Fruit fly (Drosophila melanogaster) whole organism, embryonic: Measurements from ENCODE around the gene Spn28B.

Source experiments
- Asciz ChIP-seq: fragments of 200-800 bp; sonication (Bioruptor generic); optimal IDR thresholded peaks from 2 replicates; lab custom pipeline; 2017; ENCODE audit warnings: missing biosample characterization, mild to moderate bottlenecking, missing genetic modification characterization, missing genetic modification reagents
- Atf6 ChIP-seq: fragments of 200-800 bp; sonication (Bioruptor generic); IDR thresholded peaks from 2 replicates; pipeline ENCODE4 v1.3.6; 2022; ENCODE audit warnings: missing biosample characterization, missing genetic modification characterization
- Blimp-1 ChIP-seq: fragments of 200-800 bp; sonication (Bioruptor generic); optimal IDR thresholded peaks from 3 replicates; lab custom pipeline; 2018; ENCODE audit warnings: missing biosample characterization, missing genetic modification characterization, mild to moderate bottlenecking, moderate library complexity, missing genetic modification reagents
- CG10543 ChIP-seq: fragments of 200-800 bp; sonication (Bioruptor generic); optimal IDR thresholded peaks from 3 replicates; lab custom pipeline; 2017; ENCODE audit warnings: missing biosample characterization, mild to moderate bottlenecking, missing genetic modification characterization, moderate library complexity
- CG10654 ChIP-seq: fragments of 200-800 bp; sonication (Bioruptor generic); optimal IDR thresholded peaks from 2 replicates; lab custom pipeline; 2016; ENCODE audit warnings: missing biosample characterization, missing genetic modification characterization
- CG11398 ChIP-seq: fragments of 200-800 bp; sonication (Bioruptor generic); optimal IDR thresholded peaks from 2 replicates; lab custom pipeline; 2016; ENCODE audit warnings: missing biosample characterization, missing genetic modification characterization
- CG11504 ChIP-seq: fragments of 200-800 bp; sonication (Bioruptor generic); optimal IDR thresholded peaks from 3 replicates; lab custom pipeline; 2019; ENCODE audit warnings: missing biosample characterization, mild to moderate bottlenecking, missing genetic modification characterization, moderate library complexity
- CG13287 ChIP-seq: fragments of 200-800 bp; sonication (Bioruptor generic); IDR thresholded peaks from 2 replicates; pipeline ENCODE4 v1.3.6; 2022; ENCODE audit warnings: missing biosample characterization, missing genetic modification characterization; ENCODE audit not compliant: partially characterized antibody
- CG3163 ChIP-seq: fragments of 200-800 bp; sonication (Bioruptor generic); optimal IDR thresholded peaks from 3 replicates; lab custom pipeline; 2016; ENCODE audit warnings: missing biosample characterization, missing genetic modification characterization
- CG32532 ChIP-seq: fragments of 200-800 bp; sonication (Bioruptor generic); IDR thresholded peaks from 2 replicates; pipeline ENCODE4 v1.3.6; 2022; ENCODE audit warnings: missing biosample characterization, missing genetic modification characterization
- CG33557 ChIP-seq: fragments of 200-800 bp; sonication (Bioruptor generic); optimal IDR thresholded peaks from 2 replicates; lab custom pipeline; 2019; ENCODE audit warnings: missing biosample characterization, mild to moderate bottlenecking, missing genetic modification characterization, moderate library complexity
- CG5953 ChIP-seq: fragments of 200-800 bp; sonication (Bioruptor generic); IDR thresholded peaks from 2 replicates; pipeline ENCODE4 v1.3.6; 2022; ENCODE audit warnings: missing biosample characterization, missing genetic modification characterization
- CG6175 ChIP-seq: fragments of 200-800 bp; sonication (Bioruptor generic); IDR thresholded peaks from 3 replicates; pipeline ENCODE4 v1.3.6; 2022; ENCODE audit warnings: missing biosample characterization, missing genetic modification characterization
- CG6683 ChIP-seq: fragments of 200-800 bp; sonication (Bioruptor generic); optimal IDR thresholded peaks from 2 replicates; lab custom pipeline; 2017; ENCODE audit warnings: missing biosample characterization, mild to moderate bottlenecking, missing genetic modification characterization, missing genetic modification reagents
- CG7839 ChIP-seq: fragments of 200-800 bp; sonication (Bioruptor generic); optimal IDR thresholded peaks from 3 replicates; lab custom pipeline; 2018; ENCODE audit warnings: missing biosample characterization, mild to moderate bottlenecking, missing genetic modification characterization, moderate library complexity
- Deaf1 ChIP-seq: fragments of 200-800 bp; optimal IDR thresholded peaks from 3 replicates; lab custom pipeline; 2019; ENCODE audit warnings: missing biosample characterization, mild to moderate bottlenecking, missing genetic modification characterization, moderate library complexity
- Drgx ChIP-seq: fragments of 200-800 bp; sonication (Bioruptor generic); IDR thresholded peaks from 2 replicates; pipeline ENCODE4 v1.3.6; 2022; ENCODE audit warnings: missing biosample characterization, missing genetic modification characterization
- GATAe ChIP-seq: fragments of 200-800 bp; sonication (Bioruptor generic); conservative IDR thresholded peaks from 2 replicates; pipeline ENCODE4 v1.3.6; 2022; ENCODE audit warnings: missing biosample characterization, missing genetic modification characterization
- Gsc ChIP-seq: fragments of 200-800 bp; sonication (Bioruptor generic); IDR thresholded peaks from 2 replicates; pipeline ENCODE4 v1.3.6; 2022; ENCODE audit warnings: missing biosample characterization, missing genetic modification characterization
- Jarid2 ChIP-seq: fragments of 200-800 bp; sonication (Bioruptor generic); optimal IDR thresholded peaks from 3 replicates; lab custom pipeline; 2017; ENCODE audit warnings: mild to moderate bottlenecking, missing biosample characterization, missing genetic modification reagents, missing genetic modification characterization
- Ptx1 ChIP-seq: fragments of 200-800 bp; sonication (Bioruptor generic); IDR thresholded peaks from 2 replicates; pipeline ENCODE4 v1.3.6; 2022; ENCODE audit warnings: missing biosample characterization, missing genetic modification characterization
- Sox100B ChIP-seq: fragments of 200-800 bp; sonication (Bioruptor generic); optimal IDR thresholded peaks from 3 replicates; lab custom pipeline; 2018; ENCODE audit warnings: missing biosample characterization, mild to moderate bottlenecking, missing genetic modification characterization
- Spps ChIP-seq: fragments of 200-800 bp; sonication (Bioruptor generic); optimal IDR thresholded peaks from 2 replicates; lab custom pipeline; 2018; ENCODE audit warnings: missing biosample characterization, mild to moderate bottlenecking, missing genetic modification characterization
- Taf1 ChIP-seq: fragments of 200-800 bp; sonication (Bioruptor generic); IDR thresholded peaks from 2 replicates; pipeline ENCODE4 v1.3.6; 2022; ENCODE audit warnings: missing biosample characterization, missing genetic modification characterization
- Trl ChIP-seq, 3 experiments: fragments of >200 bp in 2 of 3; fragments of 200-800 bp in 1 of 3; sonication (Bioruptor generic) in 1 of 3; optimal IDR thresholded peaks; 2 replicates in 1 of 3; 3 replicates in 2 of 3; lab custom pipeline; 2016 to 2017; ENCODE audit warnings: missing biosample characterization in 1 of 3, missing genetic modification characterization in 1 of 3
- ase ChIP-seq: fragments of 200-800 bp; sonication (Bioruptor generic); IDR thresholded peaks from 3 replicates; pipeline ENCODE4 v1.3.6; 2022; ENCODE audit warnings: missing biosample characterization, missing genetic modification characterization
- bsh ChIP-seq, 2 experiments: fragments of 200-800 bp; sonication (Bioruptor generic); optimal IDR thresholded peaks; 2 replicates each; lab custom pipeline; 2017 to 2018; ENCODE audit warnings: mild to moderate bottlenecking in 2 of 2, missing biosample characterization in 2 of 2, missing genetic modification characterization in 2 of 2, moderate library complexity in 1 of 2
- chinmo ChIP-seq: fragments of 200-800 bp; sonication (Bioruptor generic); IDR thresholded peaks from 4 replicates; pipeline ENCODE4 v1.3.6; 2022; ENCODE audit warnings: missing biosample characterization, missing genetic modification characterization; ENCODE audit not compliant: partially characterized antibody
- gcm2 ChIP-seq: fragments of 200-800 bp; sonication (Bioruptor generic); optimal IDR thresholded peaks from 2 replicates; lab custom pipeline; 2016; ENCODE audit warnings: missing biosample characterization, missing genetic modification characterization
- kay ChIP-seq: fragments of 200-800 bp; sonication (Bioruptor generic); optimal IDR thresholded peaks from 2 replicates; lab custom pipeline; 2016; ENCODE audit warnings: missing biosample characterization, missing genetic modification characterization
- mld ChIP-seq: fragments of 200-800 bp; sonication (Bioruptor generic); IDR thresholded peaks from 3 replicates; pipeline ENCODE4 v1.3.6; 2022; ENCODE audit warnings: missing biosample characterization, missing genetic modification characterization; ENCODE audit not compliant: partially characterized antibody
- nau ChIP-seq: fragments of 200-800 bp; sonication (Bioruptor generic); optimal IDR thresholded peaks from 3 replicates; lab custom pipeline; 2017; ENCODE audit warnings: missing biosample characterization, mild to moderate bottlenecking, missing genetic modification characterization, missing genetic modification reagents
- pb ChIP-seq: fragments of 200-800 bp; sonication (Bioruptor generic); optimal IDR thresholded peaks from 3 replicates; lab custom pipeline; 2016; ENCODE audit warnings: missing biosample characterization, missing genetic modification characterization
- phol ChIP-seq: fragments of 200-800 bp; sonication (Bioruptor generic); optimal IDR thresholded peaks from 3 replicates; lab custom pipeline; 2018; ENCODE audit warnings: missing biosample characterization, mild to moderate bottlenecking, missing genetic modification characterization, moderate library complexity
- sens ChIP-seq: fragments of 200-800 bp; sonication (Bioruptor generic); peaks from one replicate; lab custom pipeline; 2016; ENCODE audit warnings: missing biosample characterization, missing genetic modification characterization

Gene Spn28B

DNA sequence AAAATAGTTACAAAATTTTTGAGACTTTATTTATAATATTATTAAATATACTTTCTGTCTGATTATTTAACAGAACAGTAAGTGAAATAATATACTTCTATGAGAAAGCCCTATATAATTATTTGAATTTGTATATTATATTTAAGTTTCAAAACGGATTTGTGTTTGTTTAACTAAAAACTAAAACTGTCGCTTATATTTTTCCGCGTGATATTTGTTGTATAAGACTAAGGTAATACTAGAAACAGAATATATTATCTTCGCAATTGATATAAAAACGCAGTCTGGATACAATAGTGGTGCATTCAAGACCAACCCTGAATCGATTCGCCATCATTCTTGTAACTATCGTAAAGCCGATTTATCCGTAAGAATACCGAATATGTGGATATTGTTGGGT, 23.6 kb downstream of the Spn28B start, which contains the start of gene Cyp4d21:
Gene Cyp4d21, plus strand, starts transcription at position 301 of the 400 bp plus-strand sequence.
- TF ChIP-seq CG5953, result no peak
- TF ChIP-seq Sox100B (GFP tag; lab: Kevin White, UChicago), result no peak
- no peak for TF ChIP-seq CG32532 (GFP tag; lab: Robert Waterston, UW)
- TF ChIP-seq, all 482 proteins: peak for 0

DNA sequence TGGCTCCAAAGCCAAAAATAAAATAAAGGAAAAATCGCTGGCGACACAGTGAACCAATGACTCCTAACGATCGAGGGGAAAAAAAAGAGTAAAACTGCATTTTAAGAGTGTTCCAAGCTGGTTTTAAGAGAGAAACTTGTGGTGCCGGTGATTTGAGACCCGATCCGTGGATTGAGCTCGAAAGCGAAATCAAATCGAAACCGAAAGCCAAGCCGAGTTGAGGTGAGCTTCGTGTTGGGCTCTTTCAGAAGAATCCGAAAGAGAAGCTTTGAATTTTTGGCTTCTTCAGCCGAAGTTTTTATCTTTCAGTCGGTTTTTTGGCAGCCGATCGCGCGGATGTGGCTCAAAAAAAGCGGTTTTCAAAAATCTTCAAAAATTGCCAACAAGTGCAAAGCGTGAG, 26.4 kb downstream of the Spn28B start, which contains the start of gene CG6739:
Gene CG6739, plus strand, starts transcription at position 307 of the 400 bp plus-strand sequence.
- TF ChIP-seq chinmo (GFP tag; lab: Robert Waterston, UW) (0 out of 4 replicates have a peak, but pooled peaks have one; percentile 33), Trl (optimal IDR thresholded peaks at IDR 0.05; lab: Kevin White, UChicago) (peak; percentile 31 to 43), Trl (GFP tag; optimal IDR thresholded peaks at IDR 0.05; lab: Kevin White, UChicago) (no peak), Drgx (GFP tag; lab: Robert Waterston, UW) (0 out of 2 replicates have a peak, but pooled peaks have one; percentile 28), Blimp-1 (GFP tag; lab: Kevin White, UChicago) (peak; percentile 95), Taf1 (GFP tag; lab: Robert Waterston, UW) (no peak), phol (tag; lab: Kevin White, UChicago) (no peak), Deaf1 (tag; lab: Kevin White, UChicago) (peak; percentile 92), Gsc (no peak), CG3163 (peak; percentile 91), Jarid2 (GFP tag; lab: Kevin White, UChicago) (peak; percentile 24), CG33557 (peak; percentile 39), CG11504 (no peak), Spps (tag; lab: Kevin White, UChicago) (no peak), CG13287 (GFP tag; lab: Robert Waterston, UW) (peak; percentile 13; the same call in 1 of the 2 replicates), ase (GFP tag; lab: Robert Waterston, UW) (no peak)

DNA sequence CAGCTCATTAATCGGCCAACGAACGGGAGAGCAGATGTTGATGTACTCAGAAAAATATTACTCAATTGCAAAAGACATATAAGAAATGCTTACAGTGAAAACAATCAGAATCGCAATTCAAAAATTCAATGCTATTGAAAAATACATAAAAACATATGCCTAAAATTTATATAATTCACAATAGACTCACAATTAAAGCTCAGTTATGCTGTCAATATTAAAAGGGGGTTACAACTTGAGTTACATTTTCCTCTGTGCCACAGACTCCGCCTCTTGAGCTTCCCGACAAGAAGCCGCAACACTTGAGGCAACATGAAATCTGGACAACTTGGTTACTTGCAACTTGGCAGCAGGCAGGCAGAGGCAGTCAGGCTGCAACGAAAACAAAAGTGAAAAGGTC, 29.9 kb downstream of the Spn28B start:
- TF ChIP-seq nau (GFP tag; lab: Kevin White, UChicago), result no peak
- TF ChIP-seq GATAe (GFP tag; lab: Robert Waterston, UW), result no peak
- TF ChIP-seq pb, result no peak
- no peak for TF ChIP-seq CG6175 (GFP tag; lab: Robert Waterston, UW)
- no peak for TF ChIP-seq CG7839 (tag; lab: Kevin White, UChicago)
- no peak for TF ChIP-seq CG10654
- TF ChIP-seq sens (GFP tag; lab: Kevin White, UChicago), result peak; percentile 68
- TF ChIP-seq CG10543, result no peak
- TF ChIP-seq mld (GFP tag; lab: Robert Waterston, UW), result no peak
- TF ChIP-seq gcm2 (GFP tag; lab: Kevin White, UChicago), result no peak
- TF ChIP-seq kay (GFP tag; lab: Kevin White, UChicago), result no peak
- no peak for TF ChIP-seq Atf6 (GFP tag; lab: Robert Waterston, UW)
- peak; percentile 15 for TF ChIP-seq Blimp-1 (GFP tag; lab: Kevin White, UChicago)
- peak in 1 of 2 experiments; percentile 55 for TF ChIP-seq bsh (GFP tag; optimal IDR thresholded peaks at IDR 0.05; lab: Kevin White, UChicago)
- TF ChIP-seq Asciz (GFP tag; lab: Kevin White, UChicago), result no peak
- peak; percentile 83 for TF ChIP-seq Drgx (GFP tag; lab: Robert Waterston, UW)
- no peak for TF ChIP-seq Ptx1 (GFP tag; lab: Robert Waterston, UW)
- no peak for TF ChIP-seq CG6683 (GFP tag; lab: Kevin White, UChicago)
- TF ChIP-seq, all 482 proteins: peak for 4

DNA sequence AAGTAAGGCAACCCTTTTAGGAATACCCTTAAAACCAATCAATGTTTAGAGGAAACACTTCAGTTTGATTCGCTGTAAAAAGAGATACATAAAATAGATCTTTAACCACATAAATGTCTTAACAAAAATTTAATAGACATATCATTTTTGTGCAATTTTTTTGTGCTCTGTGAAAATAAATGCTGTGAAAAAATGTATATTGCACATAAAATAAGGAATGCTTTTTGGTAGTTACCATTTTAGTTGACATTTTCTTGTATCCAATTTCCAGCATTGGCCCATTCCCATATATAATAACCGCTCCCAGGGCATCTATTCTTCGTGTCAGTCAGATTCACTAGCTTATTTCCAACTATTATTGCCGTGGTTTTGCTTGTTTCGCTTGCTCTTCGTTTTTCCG, 30.5 kb downstream of the Spn28B start:
- peak in 1 of 2 experiments; percentile 16 for TF ChIP-seq bsh (GFP tag; optimal IDR thresholded peaks at IDR 0.05; lab: Kevin White, UChicago)
- no peak for TF ChIP-seq CG11398 (GFP tag; lab: Kevin White, UChicago)
